Worm (Caenorhabditis elegans): ENCODE results near the gene F57F4.2.

DNA sequence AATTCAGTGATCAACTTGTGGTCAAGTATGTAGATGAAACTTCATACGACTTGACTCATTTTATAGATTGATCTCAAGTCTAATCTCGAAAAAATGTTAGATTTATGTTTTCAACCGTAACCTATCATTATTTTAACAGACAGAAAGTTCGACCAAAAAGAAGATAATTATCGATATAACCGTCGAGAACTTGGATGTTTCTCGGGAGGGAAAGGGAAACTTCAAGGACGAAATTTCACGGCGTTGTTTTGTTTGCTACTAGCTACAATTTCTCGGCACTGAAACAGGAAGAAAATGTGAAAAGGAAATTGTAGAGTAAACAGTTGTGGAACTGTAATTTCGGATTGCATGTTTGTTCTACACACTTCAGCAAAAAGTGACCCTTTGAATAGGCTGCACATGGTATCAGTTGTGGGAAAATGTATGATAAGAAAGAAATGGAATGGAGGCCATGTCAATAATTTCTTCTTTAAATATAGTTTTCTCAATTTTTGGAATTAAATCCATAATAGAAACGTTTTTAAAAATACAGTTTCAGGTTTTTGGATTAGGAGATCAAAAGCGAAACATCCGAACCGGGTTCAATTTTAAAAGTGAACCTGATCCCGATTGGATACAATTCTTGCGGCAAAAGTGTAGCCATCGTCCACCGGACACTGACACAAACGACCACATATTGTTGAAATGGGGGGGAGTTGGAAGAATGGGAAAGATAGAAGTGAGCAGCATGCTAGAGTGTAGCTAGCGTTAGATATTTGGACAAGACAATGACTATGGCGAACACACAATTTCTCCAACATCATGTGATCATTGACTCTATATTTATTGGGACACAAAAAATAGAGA lies 41.2 kb upstream of the F57F4.2 start:
- TF ChIP-seq nhr-237 (tag; optimal IDR thresholded peaks at IDR 0.05) (no peak), snpc-4 (tag; optimal IDR thresholded peaks at IDR 0.05) (no peak), fos-1 (tag; optimal IDR thresholded peaks at IDR 0.05) (no peak), mdl-1 (tag; optimal IDR thresholded peaks at IDR 0.05) (no peak), lin-39 (tag; optimal IDR thresholded peaks at IDR 0.05) (no peak), fkh-4 (tag; optimal IDR thresholded peaks at IDR 0.05; ENCODE audit: borderline replicate concordance) (no peak), ceh-82 (tag; optimal IDR thresholded peaks at IDR 0.05) (no peak), nhr-77 (tag; optimal IDR thresholded peaks at IDR 0.05) (no peak), egl-27 (tag; optimal IDR thresholded peaks at IDR 0.05) (no peak), unc-98 (GFP tag; IDR thresholded peaks at IDR 0.05) (no peak), nhr-90 (tag; optimal IDR thresholded peaks at IDR 0.05; ENCODE audit: poor library complexity) (peak; percentile 33), nhr-85 (tag) (no peak), nhr-19 (GFP tag; conservative IDR thresholded peaks at IDR 0.05) (no peak)

Measured in whole organism, L1 larva.